Worm (Caenorhabditis elegans): ENCODE measurements around the gene Y57G11A.5.

- no peak for TF ChIP-seq unc-62 (GFP tag; optimal IDR thresholded peaks at IDR 0.05 in 1 of 2)
- TF ChIP-seq unc-62 (tag; optimal IDR thresholded peaks at IDR 0.05): no peak
- TF ChIP-seq snpc-4 (tag; optimal IDR thresholded peaks at IDR 0.05): no peak
- TF ChIP-seq ama-1 (optimal IDR thresholded peaks at IDR 0.05): no peak
Observed at ce11 chrIV:14469013-14469412, 43.3 kb downstream of the Y57G11A.5 start.

Measured in whole organism, L4 larva.